Worm (Caenorhabditis elegans): ENCODE measurements around the gene T08B6.4.

T08B6.4 gene

ce11 chrIV:4866599-4866998, 38.9 kb upstream of the T08B6.4 start:
- TF ChIP-seq unc-120 (tag; optimal IDR thresholded peaks at IDR 0.05; ENCODE audit: poor library complexity, severe bottlenecking) (no peak), elt-1 (tag; optimal IDR thresholded peaks at IDR 0.05; ENCODE audit: borderline replicate concordance, insufficient read depth) (no peak), ztf-11 (tag; optimal IDR thresholded peaks at IDR 0.05) (no peak), pha-4 (tag; optimal IDR thresholded peaks at IDR 0.05) (no peak), ceh-39 (tag; optimal IDR thresholded peaks at IDR 0.05) (no peak), lin-32 (GFP tag; optimal IDR thresholded peaks at IDR 0.05) (no peak), unc-62 (GFP tag; optimal IDR thresholded peaks at IDR 0.05) (no peak), sptf-1 (tag; optimal IDR thresholded peaks at IDR 0.05) (no peak), elt-3 (tag; optimal IDR thresholded peaks at IDR 0.05) (no peak), flh-1 (GFP tag; optimal IDR thresholded peaks at IDR 0.05) (no peak), bed-3 (GFP tag; optimal IDR thresholded peaks at IDR 0.05) (no peak), mep-1 (tag; optimal IDR thresholded peaks at IDR 0.05) (no peak), ceh-43 (GFP tag; optimal IDR thresholded peaks at IDR 0.05) (no peak)

- TF ChIP-seq mep-1 (tag; optimal IDR thresholded peaks at IDR 0.05), result no peak
- no peak for TF ChIP-seq mls-2 (tag; optimal IDR thresholded peaks at IDR 0.05)
- no peak for TF ChIP-seq ham-2 (GFP tag; optimal IDR thresholded peaks at IDR 0.05)
- no peak for TF ChIP-seq ceh-43 (GFP tag; optimal IDR thresholded peaks at IDR 0.05)
- no peak for TF ChIP-seq ceh-39 (tag; optimal IDR thresholded peaks at IDR 0.05)
- no peak for TF ChIP-seq unc-39 (tag; optimal IDR thresholded peaks at IDR 0.05)
- TF ChIP-seq drap-1 (GFP tag; optimal IDR thresholded peaks at IDR 0.05), result no peak
- no peak for TF ChIP-seq tbx-8 (GFP tag; optimal IDR thresholded peaks at IDR 0.05)
- no peak for TF ChIP-seq hlh-1 (tag; optimal IDR thresholded peaks at IDR 0.05)
- TF ChIP-seq bed-3 (GFP tag; optimal IDR thresholded peaks at IDR 0.05), result no peak
Observed at ce11 chrIV:4867610-4868009, 37.9 kb upstream of the T08B6.4 start, which contains the start of gene str-172. Gene str-172, minus strand, starts transcription at chrIV:4867710.

DNA sequence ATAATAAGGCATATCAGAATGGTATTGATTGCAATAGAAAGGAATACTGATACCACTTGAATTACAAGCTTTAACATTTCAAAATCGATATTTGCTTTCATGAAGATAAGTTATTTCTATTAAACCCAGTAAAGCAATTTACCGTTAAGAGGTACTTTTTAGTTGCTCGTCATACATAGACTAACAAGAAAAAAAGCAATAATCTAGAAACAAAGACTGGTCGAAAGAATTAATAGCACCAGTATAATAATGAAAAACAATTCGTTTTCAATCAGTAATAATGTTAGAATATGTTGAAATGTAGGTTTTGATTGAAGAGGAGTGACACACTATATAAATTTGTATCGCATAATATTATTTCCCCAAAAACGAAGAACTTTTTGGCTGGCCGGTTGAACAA, 34.9 kb upstream of the T08B6.4 start, which contains the start of gene str-175:
str-175 (minus strand) TSS at position 101 of the 400 bp plus-strand sequence.
- TF ChIP-seq bed-3 (GFP tag; optimal IDR thresholded peaks at IDR 0.05) (no peak), lsy-2 (tag; optimal IDR thresholded peaks at IDR 0.05) (no peak)

ce11 chrIV:4874603-4875002, 30.9 kb upstream of the T08B6.4 start, which contains the start of gene str-174:
Gene str-174, minus strand, starts transcription at chrIV:4874703.
- TF ChIP-seq blmp-1 (tag; optimal IDR thresholded peaks at IDR 0.05) (no peak), sem-2 (GFP tag; optimal IDR thresholded peaks at IDR 0.05) (no peak), mab-5 (tag; optimal IDR thresholded peaks at IDR 0.05) (no peak), mls-2 (tag; optimal IDR thresholded peaks at IDR 0.05) (no peak), bed-3 (GFP tag; optimal IDR thresholded peaks at IDR 0.05) (no peak), lin-32 (GFP tag; optimal IDR thresholded peaks at IDR 0.05) (no peak), nhr-12 (tag; optimal IDR thresholded peaks at IDR 0.05) (no peak), drap-1 (GFP tag; optimal IDR thresholded peaks at IDR 0.05) (no peak), nhr-237 (tag; optimal IDR thresholded peaks at IDR 0.05) (no peak), nhr-2 (tag; optimal IDR thresholded peaks at IDR 0.05) (no peak), mep-1 (tag; optimal IDR thresholded peaks at IDR 0.05) (no peak)

- TF ChIP-seq unc-120 (tag; optimal IDR thresholded peaks at IDR 0.05; ENCODE audit: poor library complexity, severe bottlenecking) (no peak), lin-13 (tag; optimal IDR thresholded peaks at IDR 0.05) (no peak), mep-1 (tag; optimal IDR thresholded peaks at IDR 0.05) (no peak), zip-8 (tag; optimal IDR thresholded peaks at IDR 0.05) (no peak), ztf-11 (tag; optimal IDR thresholded peaks at IDR 0.05) (no peak), pha-4 (tag; optimal IDR thresholded peaks at IDR 0.05) (no peak), snpc-4 (tag; optimal IDR thresholded peaks at IDR 0.05) (no peak), nhr-76 (tag; optimal IDR thresholded peaks at IDR 0.05) (no peak), drap-1 (GFP tag; optimal IDR thresholded peaks at IDR 0.05) (no peak), mab-5 (tag; optimal IDR thresholded peaks at IDR 0.05) (no peak), lsy-2 (tag; optimal IDR thresholded peaks at IDR 0.05) (no peak), nhr-2 (tag; optimal IDR thresholded peaks at IDR 0.05) (no peak), sptf-1 (tag; optimal IDR thresholded peaks at IDR 0.05) (no peak), nhr-237 (tag; optimal IDR thresholded peaks at IDR 0.05) (no peak), ceh-39 (tag; optimal IDR thresholded peaks at IDR 0.05) (no peak), sem-2 (GFP tag; optimal IDR thresholded peaks at IDR 0.05) (no peak)
Observed at ce11 chrIV:4877102-4877501, 28.4 kb upstream of the T08B6.4 start, which contains the start of gene str-170. Gene str-170, plus strand, starts transcription at chrIV:4877402.
